Worm (Caenorhabditis elegans): ENCODE measurements around the gene otpl-4.
"Not testable (repeated sequence)": the region's sequence is repeated elsewhere in the genome, so short reads cannot be mapped to it uniquely, and the experiment has no call there.

- TF ChIP-seq unc-62 (GFP tag; optimal IDR thresholded peaks at IDR 0.05); nhr-237 (tag; optimal IDR thresholded peaks at IDR 0.05); sma-9 (GFP tag; optimal IDR thresholded peaks at IDR 0.05); sma-9 (tag; optimal IDR thresholded peaks at IDR 0.05); nhr-77 (tag; optimal IDR thresholded peaks at IDR 0.05); ama-1 (optimal IDR thresholded peaks at IDR 0.05); lin-13 (GFP tag; optimal IDR thresholded peaks at IDR 0.05); nhr-11 (tag; optimal IDR thresholded peaks at IDR 0.05); unc-55 (GFP tag; optimal IDR thresholded peaks at IDR 0.05); blmp-1 (tag; optimal IDR thresholded peaks at IDR 0.05; ENCODE audit: insufficient read depth); snpc-4 (tag; optimal IDR thresholded peaks at IDR 0.05); F13H6.1 (tag; optimal IDR thresholded peaks at IDR 0.05): not testable (repeated sequence)
Observed at ce11 chrV:8574762-8575161, 37.6 kb downstream of the otpl-4 start, which contains the start of gene F25G6.1.
